Fruit fly (Drosophila melanogaster): ENCODE measurements around the gene Rph.

The Rph gene

dm6 chrX:10721901-10722479, 35.5 kb downstream of the Rph start (continued):
- TF ChIP-seq CG17912 (GFP tag; optimal IDR thresholded peaks at IDR 0.05) (no peak), esg (GFP tag; conservative IDR thresholded peaks at IDR 0.05) (no peak), tap (tag; optimal IDR thresholded peaks at IDR 0.05) (no peak), Dfd (GFP tag; optimal IDR thresholded peaks at IDR 0.05) (no peak), CG30431 (GFP tag; optimal IDR thresholded peaks at IDR 0.05) (no peak), jumu (GFP tag; optimal IDR thresholded peaks at IDR 0.05) (no peak), Bgb (GFP tag; IDR thresholded peaks at IDR 0.05; ENCODE audit: partially characterized antibody) (no peak), Hr51 (GFP tag; optimal IDR thresholded peaks at IDR 0.05) (peak in 1 of 2 experiments; percentile 59), Ssrp (tag; optimal IDR thresholded peaks at IDR 0.05) (peak; percentile 2), CG3407 (GFP tag; optimal IDR thresholded peaks at IDR 0.05) (no peak), tgo (GFP tag; IDR thresholded peaks at IDR 0.05) (peak; percentile 39; the same call in 1 of the 3 replicates), Taf1 (GFP tag; IDR thresholded peaks at IDR 0.05) (no peak), CG11456 (GFP tag; IDR thresholded peaks at IDR 0.05) (no peak), D19B (GFP tag; optimal IDR thresholded peaks at IDR 0.05) (no peak), peb (GFP tag; IDR thresholded peaks at IDR 0.05) (no peak), Xrp1 (GFP tag; IDR thresholded peaks at IDR 0.05) (peak; percentile 32; the same call in 1 of the 2 replicates), unc-4 (GFP tag; IDR thresholded peaks at IDR 0.05; ENCODE audit: partially characterized antibody) (no peak), CG42726 (GFP tag; IDR thresholded peaks at IDR 0.05; ENCODE audit: partially characterized antibody) (no peak), crol (GFP tag; IDR thresholded peaks at IDR 0.05) (0 out of 2 replicates have a peak, but pooled peaks have one; percentile 25), lab (GFP tag; optimal IDR thresholded peaks at IDR 0.05) (peak; percentile 10), BtbVII (GFP tag; optimal IDR thresholded peaks at IDR 0.05) (no peak), CG6175 (GFP tag; IDR thresholded peaks at IDR 0.05) (no peak), CG9215 (GFP tag; IDR thresholded peaks at IDR 0.05) (no peak), CG15479 (GFP tag; optimal IDR thresholded peaks at IDR 0.05) (no peak), CG17359 (tag; optimal IDR thresholded peaks at IDR 0.05) (peak; percentile 52), amos (GFP tag; IDR thresholded peaks at IDR 0.05; ENCODE audit: partially characterized antibody) (no peak), CG30403 (GFP tag; optimal IDR thresholded peaks at IDR 0.05) (peak; percentile 25), sisA (GFP tag; IDR thresholded peaks at IDR 0.05) (peak; percentile 34; the same call in 1 of the 2 replicates), CG12155 (GFP tag; optimal IDR thresholded peaks at IDR 0.05) (no peak), D (optimal IDR thresholded peaks at IDR 0.05) (no peak), D (GFP tag; optimal IDR thresholded peaks at IDR 0.05) (no peak), danr (GFP tag; IDR thresholded peaks at IDR 0.05) (no peak), Fer1 (GFP tag; optimal IDR thresholded peaks at IDR 0.05) (no peak), fd102C (GFP tag; optimal IDR thresholded peaks at IDR 0.05) (no peak), CG6683 (GFP tag; optimal IDR thresholded peaks at IDR 0.05) (no peak), slou (GFP tag; optimal IDR thresholded peaks at IDR 0.05) (no peak), CG9727 (GFP tag; optimal IDR thresholded peaks at IDR 0.05) (no peak), Myb (GFP tag; optimal IDR thresholded peaks at IDR 0.05) (no peak), sens (GFP tag) (peak; percentile 72), CG11696 (GFP tag; IDR thresholded peaks at IDR 0.05) (no peak), CG4854 (GFP tag; optimal IDR thresholded peaks at IDR 0.05) (no peak), grau (tag; optimal IDR thresholded peaks at IDR 0.05) (peak; percentile 69), CG3163 (GFP tag; optimal IDR thresholded peaks at IDR 0.05) (no peak), hth (optimal IDR thresholded peaks at IDR 0.05) (no peak), Meics (GFP tag; optimal IDR thresholded peaks at IDR 0.05) (no peak), CoRest (tag; optimal IDR thresholded peaks at IDR 0.05) (peak; percentile 16), Oli (tag; optimal IDR thresholded peaks at IDR 0.05) (peak; percentile 5), Fer3 (tag; optimal IDR thresholded peaks at IDR 0.05) (peak; percentile 6), CG6813 (GFP tag; optimal IDR thresholded peaks at IDR 0.05) (no peak), C15 (GFP tag; IDR thresholded peaks at IDR 0.05) (no peak), Dek (tag; optimal IDR thresholded peaks at IDR 0.05) (no peak)

All from whole organism, embryonic.